Fruit fly (Drosophila melanogaster) whole organism, embryonic: Measurements from ENCODE around the gene HUWE1.
A peak's percentile ranks its signal among the peaks of the same experiment; 100 is the strongest.

Source experiments
- Asciz ChIP-seq: fragments of 200-800 bp; sonication (Bioruptor generic); optimal IDR thresholded peaks from 2 replicates; lab custom pipeline; 2017; ENCODE audit warnings: missing biosample characterization, mild to moderate bottlenecking, missing genetic modification characterization, missing genetic modification reagents
- Atf3 ChIP-seq: fragments of 200-800 bp; sonication (Bioruptor generic); optimal IDR thresholded peaks from 3 replicates; lab custom pipeline; 2016; ENCODE audit warnings: missing biosample characterization, missing genetic modification characterization
- CG11695 ChIP-seq: fragments of 200-800 bp; sonication (Bioruptor generic); IDR thresholded peaks from 3 replicates; pipeline ENCODE4 v1.3.6; 2022; ENCODE audit warnings: missing biosample characterization, missing genetic modification characterization
- CG12071 ChIP-seq: fragments of 200-800 bp; sonication (Bioruptor generic); optimal IDR thresholded peaks from 3 replicates; lab custom pipeline; 2018; ENCODE audit warnings: missing biosample characterization, mild to moderate bottlenecking, missing genetic modification characterization
- CG12391 ChIP-seq: fragments of 200-800 bp; sonication (Bioruptor generic); optimal IDR thresholded peaks from 3 replicates; lab custom pipeline; 2018; ENCODE audit warnings: missing biosample characterization, mild to moderate bottlenecking, missing genetic modification characterization, moderate library complexity
- CG13894 ChIP-seq: fragments of 200-800 bp; sonication (Bioruptor generic); optimal IDR thresholded peaks from 3 replicates; lab custom pipeline; 2018; ENCODE audit warnings: missing biosample characterization, mild to moderate bottlenecking, missing genetic modification characterization, moderate library complexity
- CG14441 ChIP-seq: fragments of 200-800 bp; sonication (Bioruptor generic); IDR thresholded peaks from 2 replicates; pipeline ENCODE4 v1.3.6; 2022; ENCODE audit warnings: missing biosample characterization, missing genetic modification characterization
- CG15011 ChIP-seq: fragments of 200-800 bp; sonication (Bioruptor generic); optimal IDR thresholded peaks from 3 replicates; lab custom pipeline; 2018; ENCODE audit warnings: missing biosample characterization, mild to moderate bottlenecking, missing genetic modification characterization
- CG17361 ChIP-seq: fragments of 200-800 bp; sonication (Bioruptor generic); IDR thresholded peaks from 3 replicates; pipeline ENCODE4 v1.3.6; 2022; ENCODE audit warnings: missing biosample characterization, missing genetic modification characterization
- CG17568 ChIP-seq: fragments of 200-800 bp; sonication (Bioruptor generic); optimal IDR thresholded peaks from 2 replicates; lab custom pipeline; 2018; ENCODE audit warnings: missing biosample characterization, mild to moderate bottlenecking, missing genetic modification characterization, moderate library complexity
- CG17912 ChIP-seq: fragments of 200-800 bp; sonication (Bioruptor generic); optimal IDR thresholded peaks from 2 replicates; lab custom pipeline; 2018; ENCODE audit warnings: missing biosample characterization, mild to moderate bottlenecking, missing genetic modification characterization
- CG18599 ChIP-seq: fragments of 200-800 bp; sonication (Bioruptor generic); optimal IDR thresholded peaks from 3 replicates; lab custom pipeline; 2017; ENCODE audit warnings: missing biosample characterization, missing genetic modification characterization, mild to moderate bottlenecking, moderate library complexity, missing genetic modification reagents
- CG18619 ChIP-seq: fragments of 200-800 bp; sonication (Bioruptor generic); optimal IDR thresholded peaks from 3 replicates; lab custom pipeline; 2017; ENCODE audit warnings: missing biosample characterization, mild to moderate bottlenecking, missing genetic modification characterization
- CG2712 ChIP-seq: fragments of 200-800 bp; optimal IDR thresholded peaks from 3 replicates; lab custom pipeline; 2019; ENCODE audit warnings: missing biosample characterization, mild to moderate bottlenecking, missing genetic modification characterization, moderate library complexity
- CG5953 ChIP-seq: fragments of 200-800 bp; sonication (Bioruptor generic); IDR thresholded peaks from 2 replicates; pipeline ENCODE4 v1.3.6; 2022; ENCODE audit warnings: missing biosample characterization, missing genetic modification characterization
- CG6654 ChIP-seq: fragments of 200-800 bp; sonication (Bioruptor generic); optimal IDR thresholded peaks from 2 replicates; lab custom pipeline; 2017; ENCODE audit warnings: missing biosample characterization, mild to moderate bottlenecking, missing genetic modification characterization
- CG7372 ChIP-seq: fragments of 200-800 bp; sonication (Bioruptor generic); IDR thresholded peaks from 2 replicates; pipeline ENCODE4 v1.3.6; 2022; ENCODE audit warnings: missing biosample characterization, missing genetic modification characterization
- CG7928 ChIP-seq: fragments of 200-800 bp; sonication (Bioruptor generic); optimal IDR thresholded peaks from 2 replicates; lab custom pipeline; 2017; ENCODE audit warnings: missing biosample characterization, mild to moderate bottlenecking, missing genetic modification characterization
- CG9437 ChIP-seq: fragments of 200-800 bp; sonication (Bioruptor generic); optimal IDR thresholded peaks from 2 replicates; lab custom pipeline; 2018; ENCODE audit warnings: missing biosample characterization, mild to moderate bottlenecking, missing genetic modification characterization
- D19A ChIP-seq: fragments of 200-800 bp; optimal IDR thresholded peaks from 3 replicates; lab custom pipeline; 2019; ENCODE audit warnings: missing biosample characterization, mild to moderate bottlenecking, missing genetic modification characterization, moderate library complexity
- Dbx ChIP-seq: fragments of 200-800 bp; sonication (Bioruptor generic); IDR thresholded peaks from 3 replicates; pipeline ENCODE4 v1.3.6; 2022; ENCODE audit warnings: missing biosample characterization, missing genetic modification characterization
- Dfd ChIP-seq, 2 experiments: fragments of >200 bp; optimal IDR thresholded peaks; 2 replicates each; lab custom pipeline; 2017; ENCODE audit warnings: missing biosample characterization in 2 of 2, missing genetic modification characterization in 2 of 2
- Dp ChIP-seq: fragments of 200-800 bp; sonication (Bioruptor generic); optimal IDR thresholded peaks from 2 replicates; lab custom pipeline; 2018; ENCODE audit warnings: missing biosample characterization, mild to moderate bottlenecking, missing genetic modification characterization, moderate library complexity
- Ets97D ChIP-seq: fragments of 200-800 bp; sonication (Bioruptor generic); optimal IDR thresholded peaks from 3 replicates; lab custom pipeline; 2016; ENCODE audit warnings: missing biosample characterization, missing genetic modification characterization
- Fer2 ChIP-seq: fragments of 200-800 bp; sonication (Bioruptor generic); optimal IDR thresholded peaks from 2 replicates; lab custom pipeline; 2018; ENCODE audit warnings: missing biosample characterization, mild to moderate bottlenecking, missing genetic modification characterization, moderate library complexity
- GATAe ChIP-seq: fragments of 200-800 bp; sonication (Bioruptor generic); conservative IDR thresholded peaks from 2 replicates; pipeline ENCODE4 v1.3.6; 2022; ENCODE audit warnings: missing biosample characterization, missing genetic modification characterization
- H2.0 ChIP-seq: fragments of 200-800 bp; sonication (Bioruptor generic); IDR thresholded peaks from 2 replicates; pipeline ENCODE4 v1.3.6; 2022; ENCODE audit warnings: missing biosample characterization, missing genetic modification characterization
- HLH4C ChIP-seq: fragments of 200-800 bp; sonication (Bioruptor generic); IDR thresholded peaks from 3 replicates; pipeline ENCODE4 v1.3.6; 2022; ENCODE audit warnings: missing biosample characterization, missing genetic modification characterization; ENCODE audit not compliant: partially characterized antibody
- HmgZ ChIP-seq: fragments of 200-800 bp; sonication (Bioruptor generic); optimal IDR thresholded peaks from 2 replicates; lab custom pipeline; 2018; ENCODE audit warnings: missing biosample characterization, mild to moderate bottlenecking, missing genetic modification characterization
- Hr78 ChIP-seq, 2 experiments: fragments of 200-800 bp in 1 of 2; fragments of >200 bp in 1 of 2; sonication (Bioruptor generic) in 1 of 2; optimal IDR thresholded peaks; 2 replicates each; lab custom pipeline; 2017 to 2019; ENCODE audit warnings: missing biosample characterization in 2 of 2, missing genetic modification characterization in 2 of 2, mild to moderate bottlenecking in 1 of 2, moderate library complexity in 1 of 2
- MESR4 ChIP-seq: fragments of 200-800 bp; sonication (Bioruptor generic); optimal IDR thresholded peaks from 2 replicates; lab custom pipeline; 2018; ENCODE audit warnings: missing biosample characterization, mild to moderate bottlenecking, missing genetic modification characterization, moderate library complexity
- Mad ChIP-seq: fragments of 200-800 bp; sonication (Bioruptor generic); optimal IDR thresholded peaks from 2 replicates; lab custom pipeline; 2016; ENCODE audit warnings: missing biosample characterization, missing genetic modification characterization
- Mrtf ChIP-seq: fragments of 200-800 bp; sonication (Bioruptor generic); IDR thresholded peaks from 3 replicates; pipeline ENCODE4 v1.3.6; 2022; ENCODE audit warnings: missing biosample characterization, missing genetic modification characterization
- NK7.1 ChIP-seq: fragments of 200-800 bp; sonication (Bioruptor generic); optimal IDR thresholded peaks from 3 replicates; lab custom pipeline; 2016; ENCODE audit warnings: missing biosample characterization, missing genetic modification characterization
- Ptx1 ChIP-seq: fragments of 200-800 bp; sonication (Bioruptor generic); IDR thresholded peaks from 2 replicates; pipeline ENCODE4 v1.3.6; 2022; ENCODE audit warnings: missing biosample characterization, missing genetic modification characterization
- Scr ChIP-seq: fragments of 200-800 bp; sonication (Bioruptor generic); IDR thresholded peaks from 2 replicates; pipeline ENCODE4 v1.3.6; 2022; ENCODE audit warnings: missing biosample characterization, missing genetic modification characterization; ENCODE audit not compliant: partially characterized antibody
- bab2 ChIP-seq: fragments of 200-800 bp; sonication (Bioruptor generic); optimal IDR thresholded peaks from 2 replicates; lab custom pipeline; 2016; ENCODE audit warnings: missing biosample characterization, missing genetic modification characterization
- cato ChIP-seq: fragments of 200-800 bp; sonication (Bioruptor generic); optimal IDR thresholded peaks from 2 replicates; lab custom pipeline; 2016; ENCODE audit warnings: missing biosample characterization, missing genetic modification characterization, borderline replicate concordance
- chn ChIP-seq: fragments of 200-800 bp; sonication (Bioruptor generic); optimal IDR thresholded peaks from 2 replicates; lab custom pipeline; 2016; ENCODE audit warnings: missing biosample characterization, missing genetic modification characterization
- croc ChIP-seq: fragments of 200-800 bp; sonication (Bioruptor generic); conservative IDR thresholded peaks from 3 replicates; pipeline ENCODE4 v1.3.6; 2022; ENCODE audit warnings: missing biosample characterization, missing genetic modification characterization
- fd96Cb ChIP-seq: fragments of 200-800 bp; sonication (Bioruptor generic); optimal IDR thresholded peaks from 2 replicates; lab custom pipeline; 2018; ENCODE audit warnings: missing biosample characterization, mild to moderate bottlenecking, missing genetic modification characterization, moderate library complexity
- fru ChIP-seq: fragments of >200 bp; optimal IDR thresholded peaks from 2 replicates; lab custom pipeline; 2017
- hth ChIP-seq: fragments of >200 bp; optimal IDR thresholded peaks from 2 replicates; lab custom pipeline; 2017; ENCODE audit warnings: inconsistent platforms
- mld ChIP-seq: fragments of 200-800 bp; sonication (Bioruptor generic); IDR thresholded peaks from 3 replicates; pipeline ENCODE4 v1.3.6; 2022; ENCODE audit warnings: missing biosample characterization, missing genetic modification characterization; ENCODE audit not compliant: partially characterized antibody
- pros ChIP-seq: fragments of 200-800 bp; sonication (Bioruptor generic); optimal IDR thresholded peaks from 3 replicates; lab custom pipeline; 2019; ENCODE audit warnings: missing biosample characterization, mild to moderate bottlenecking, missing genetic modification characterization, moderate library complexity
- pum ChIP-seq: fragments of 200-800 bp; sonication (Bioruptor generic); optimal IDR thresholded peaks from 2 replicates; lab custom pipeline; 2016; ENCODE audit warnings: missing biosample characterization, missing genetic modification characterization
- rib ChIP-seq: fragments of 200-800 bp; sonication (Bioruptor generic); IDR thresholded peaks from 2 replicates; pipeline ENCODE4 v1.3.6; 2022; ENCODE audit warnings: missing biosample characterization, missing genetic modification characterization
- salm ChIP-seq: fragments of 200-800 bp; sonication (Bioruptor generic); optimal IDR thresholded peaks from 2 replicates; lab custom pipeline; 2018; ENCODE audit warnings: missing biosample characterization, mild to moderate bottlenecking, missing genetic modification characterization
- sima ChIP-seq: fragments of 200-800 bp; sonication (Bioruptor generic); optimal IDR thresholded peaks from 2 replicates; lab custom pipeline; 2016; ENCODE audit warnings: missing biosample characterization, missing genetic modification characterization
- slp2 ChIP-seq: fragments of 200-800 bp; sonication (Bioruptor generic); optimal IDR thresholded peaks from 2 replicates; lab custom pipeline; 2016; ENCODE audit warnings: missing biosample characterization, missing genetic modification characterization
- sr ChIP-seq: fragments of 200-800 bp; sonication (Bioruptor generic); IDR thresholded peaks from 3 replicates; pipeline ENCODE4 v1.3.6; 2022; ENCODE audit warnings: missing biosample characterization, missing genetic modification characterization
- vfl ChIP-seq: fragments of 200-800 bp; sonication (Bioruptor generic); optimal IDR thresholded peaks from 2 replicates; lab custom pipeline; 2016; ENCODE audit warnings: missing biosample characterization, missing genetic modification characterization

The HUWE1 gene

dm6 chrX:15712409-15712808, at the start of gene HUWE1 (continued):
- TF ChIP-seq cato (no peak), CG11695 (GFP tag; lab: Robert Waterston, UW) (no peak), CG6654 (no peak), CG17568 (no peak), Hr78 (GFP tag; optimal IDR thresholded peaks at IDR 0.05; lab: Kevin White, UChicago) (no peak), salm (tag; lab: Kevin White, UChicago) (peak; percentile 2), pros (GFP tag; lab: Kevin White, UChicago) (no peak), CG17361 (GFP tag; lab: Robert Waterston, UW) (no peak), CG12071 (no peak), Fer2 (tag; lab: Kevin White, UChicago) (no peak), chn (GFP tag; lab: Kevin White, UChicago) (no peak), Dp (GFP tag; lab: Kevin White, UChicago) (peak; percentile 68), Asciz (no peak), croc (GFP tag; lab: Robert Waterston, UW) (no peak), CG14441 (GFP tag; lab: Robert Waterston, UW) (no peak), CG13894 (tag; lab: Kevin White, UChicago) (no peak), Mrtf (GFP tag; lab: Robert Waterston, UW) (no peak), Scr (GFP tag; lab: Robert Waterston, UW) (peak; percentile 83), HLH4C (GFP tag; lab: Robert Waterston, UW) (peak; percentile 71), CG17912 (peak; percentile 17), slp2 (no peak), CG5953 (GFP tag; lab: Robert Waterston, UW) (no peak), CG18599 (GFP tag; lab: Kevin White, UChicago) (no peak), pum (GFP tag; lab: Kevin White, UChicago) (no peak), Ptx1 (GFP tag; lab: Robert Waterston, UW) (no peak), CG18619 (GFP tag; lab: Kevin White, UChicago) (no peak), H2.0 (GFP tag; lab: Robert Waterston, UW) (no peak), CG9437 (GFP tag; lab: Kevin White, UChicago) (no peak), hth (lab: Kevin White, UChicago) (no peak), mld (GFP tag; lab: Robert Waterston, UW) (peak; percentile 66; the same call in 2 of the 3 replicates), Dbx (peak; percentile 32; the same call in 1 of the 3 replicates), GATAe (GFP tag; lab: Robert Waterston, UW) (no peak), HmgZ (tag; lab: Kevin White, UChicago) (peak; percentile 63), Dfd (GFP tag; optimal IDR thresholded peaks at IDR 0.05; lab: Kevin White, UChicago) (no peak), sima (GFP tag; lab: Kevin White, UChicago) (no peak), sr (GFP tag; lab: Robert Waterston, UW) (no peak), fd96Cb (tag; lab: Kevin White, UChicago) (no peak), CG2712 (tag; lab: Kevin White, UChicago) (peak; percentile 75), CG7928 (no peak), bab2 (GFP tag; lab: Kevin White, UChicago) (no peak), NK7.1 (GFP tag; lab: Kevin White, UChicago) (no peak), fru (lab: Kevin White, UChicago) (no peak), CG15011 (GFP tag; lab: Kevin White, UChicago) (no peak), MESR4 (GFP tag; lab: Kevin White, UChicago) (peak; percentile 82), CG12391 (tag; lab: Kevin White, UChicago) (peak; percentile 37), Mad (GFP tag; lab: Kevin White, UChicago) (no peak), rib (GFP tag; lab: Robert Waterston, UW) (no peak), vfl (GFP tag; lab: Kevin White, UChicago) (no peak), Ets97D (peak; percentile 63), Atf3 (no peak), CG7372 (no peak), D19A (no peak)
